Fruit fly (Drosophila melanogaster): Measurements from ENCODE around the gene CG1640.

The CG1640 gene

DNA sequence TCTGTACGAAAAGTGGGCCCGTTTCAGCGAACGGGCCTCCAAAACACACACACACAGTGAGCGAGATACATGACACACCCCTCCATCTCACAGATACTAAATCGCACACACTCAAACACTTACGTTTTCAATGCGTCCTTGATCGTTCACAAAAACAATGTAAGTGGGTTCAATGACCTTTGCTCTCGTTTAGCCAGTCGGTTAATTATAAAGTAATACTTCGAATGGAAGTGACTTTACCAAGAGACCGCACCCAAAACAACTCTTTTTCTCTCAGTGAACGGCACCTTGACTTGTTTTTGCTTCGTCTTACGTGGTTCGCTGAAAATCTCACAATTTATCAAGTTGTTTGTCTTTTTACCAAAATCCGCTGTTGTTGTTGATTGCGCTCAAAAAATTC is 23.9 kb downstream of the CG1640 start:
- TF ChIP-seq Hr38 (GFP tag; optimal IDR thresholded peaks at IDR 0.05) = no peak
- TF ChIP-seq eg (GFP tag; IDR thresholded peaks at IDR 0.05) = no peak; the same call in 2 of the 3 replicates
- peak; percentile 22 for TF ChIP-seq cyc (GFP tag; optimal IDR thresholded peaks at IDR 0.05)
- peak; percentile 71 for TF ChIP-seq Eip78C (GFP tag)
- peak; percentile 58 for TF ChIP-seq Sox102F (GFP tag; optimal IDR thresholded peaks at IDR 0.05)
- TF ChIP-seq Blimp-1 (GFP tag; optimal IDR thresholded peaks at IDR 0.05) = peak; percentile 67
- peak; percentile 80 for TF ChIP-seq svp (GFP tag)
- no peak for TF ChIP-seq fkh (GFP tag; optimal IDR thresholded peaks at IDR 0.05)
- no peak for TF ChIP-seq CG8319 (GFP tag; optimal IDR thresholded peaks at IDR 0.05)
- peak; percentile 31 for TF ChIP-seq CG31627 (GFP tag; optimal IDR thresholded peaks at IDR 0.05)
- TF ChIP-seq CG7368 (GFP tag; optimal IDR thresholded peaks at IDR 0.05) = peak; percentile 16
- TF ChIP-seq esn (GFP tag; optimal IDR thresholded peaks at IDR 0.05) = peak; percentile 63
- no peak for TF ChIP-seq CG11902 (GFP tag; optimal IDR thresholded peaks at IDR 0.05)
- peak; percentile 47 for TF ChIP-seq vri (GFP tag; optimal IDR thresholded peaks at IDR 0.05)
- peak; percentile 46 for TF ChIP-seq Smox (GFP tag; optimal IDR thresholded peaks at IDR 0.05)
- peak; percentile 50 for TF ChIP-seq topi (GFP tag; optimal IDR thresholded peaks at IDR 0.05)
- peak; percentile 49 for TF ChIP-seq Hr39 (GFP tag; optimal IDR thresholded peaks at IDR 0.05)
- no peak for TF ChIP-seq fd85E (GFP tag; optimal IDR thresholded peaks at IDR 0.05)
- TF ChIP-seq spab (GFP tag; optimal IDR thresholded peaks at IDR 0.05) = no peak
- TF ChIP-seq CG4318 (GFP tag; optimal IDR thresholded peaks at IDR 0.05) = no peak
- no peak for TF ChIP-seq CG1621 (tag; optimal IDR thresholded peaks at IDR 0.05)
- peak; percentile 16 for TF ChIP-seq pdm3 (GFP tag; optimal IDR thresholded peaks at IDR 0.05)
- no peak for TF ChIP-seq CG9139 (GFP tag; optimal IDR thresholded peaks at IDR 0.05)
- TF ChIP-seq Eip75B (GFP tag; optimal IDR thresholded peaks at IDR 0.05) = peak; percentile 37
- TF ChIP-seq OdsH (GFP tag; optimal IDR thresholded peaks at IDR 0.05) = peak; percentile 48
- TF ChIP-seq Hr4 (GFP tag; optimal IDR thresholded peaks at IDR 0.05) = peak; percentile 16
- TF ChIP-seq net (GFP tag; optimal IDR thresholded peaks at IDR 0.05) = no peak
- TF ChIP-seq CG6854 (GFP tag; optimal IDR thresholded peaks at IDR 0.05) = peak; percentile 21
- peak; percentile 15 for TF ChIP-seq CG8632 (GFP tag; optimal IDR thresholded peaks at IDR 0.05)
- TF ChIP-seq acj6 (GFP tag; optimal IDR thresholded peaks at IDR 0.05) = peak; percentile 19
- peak; percentile 59 for TF ChIP-seq Met (GFP tag; optimal IDR thresholded peaks at IDR 0.05)
- TF ChIP-seq CG8119 (GFP tag; IDR thresholded peaks at IDR 0.05) = 0 out of 3 replicates have a peak, but pooled peaks have one; percentile 22
- 0 out of 3 replicates have a peak, but pooled peaks have one; percentile 34 for TF ChIP-seq CG6163 (GFP tag; IDR thresholded peaks at IDR 0.05)
- TF ChIP-seq Lpt (GFP tag; optimal IDR thresholded peaks at IDR 0.05) = no peak
- no peak for TF ChIP-seq Sox15 (GFP tag; optimal IDR thresholded peaks at IDR 0.05)
- TF ChIP-seq CG10631 (GFP tag; optimal IDR thresholded peaks at IDR 0.05) = peak; percentile 21
- TF ChIP-seq Gug (GFP tag; IDR thresholded peaks at IDR 0.05) = 0 out of 2 replicates have a peak, but pooled peaks have one; percentile 16
- TF ChIP-seq CG15336 (GFP tag; IDR thresholded peaks at IDR 0.05) = 0 out of 2 replicates have a peak, but pooled peaks have one; percentile 29
- TF ChIP-seq CG34406 (GFP tag; optimal IDR thresholded peaks at IDR 0.05) = peak; percentile 35
- TF ChIP-seq Ets21C (GFP tag; optimal IDR thresholded peaks at IDR 0.05) = peak; percentile 12
- TF ChIP-seq CG6792 (GFP tag; optimal IDR thresholded peaks at IDR 0.05) = no peak
- TF ChIP-seq Sox14 (GFP tag; optimal IDR thresholded peaks at IDR 0.05) = no peak
- peak; percentile 32 for TF ChIP-seq lz (GFP tag; optimal IDR thresholded peaks at IDR 0.05)
- peak; percentile 40 for TF ChIP-seq CG32006 (GFP tag; optimal IDR thresholded peaks at IDR 0.05)
- peak; percentile 59 for TF ChIP-seq dsx (GFP tag; optimal IDR thresholded peaks at IDR 0.05; ENCODE audit: poor library complexity, severe bottlenecking)
